Worm (Caenorhabditis elegans): ENCODE measurements around the gene swan-1.

DNA sequence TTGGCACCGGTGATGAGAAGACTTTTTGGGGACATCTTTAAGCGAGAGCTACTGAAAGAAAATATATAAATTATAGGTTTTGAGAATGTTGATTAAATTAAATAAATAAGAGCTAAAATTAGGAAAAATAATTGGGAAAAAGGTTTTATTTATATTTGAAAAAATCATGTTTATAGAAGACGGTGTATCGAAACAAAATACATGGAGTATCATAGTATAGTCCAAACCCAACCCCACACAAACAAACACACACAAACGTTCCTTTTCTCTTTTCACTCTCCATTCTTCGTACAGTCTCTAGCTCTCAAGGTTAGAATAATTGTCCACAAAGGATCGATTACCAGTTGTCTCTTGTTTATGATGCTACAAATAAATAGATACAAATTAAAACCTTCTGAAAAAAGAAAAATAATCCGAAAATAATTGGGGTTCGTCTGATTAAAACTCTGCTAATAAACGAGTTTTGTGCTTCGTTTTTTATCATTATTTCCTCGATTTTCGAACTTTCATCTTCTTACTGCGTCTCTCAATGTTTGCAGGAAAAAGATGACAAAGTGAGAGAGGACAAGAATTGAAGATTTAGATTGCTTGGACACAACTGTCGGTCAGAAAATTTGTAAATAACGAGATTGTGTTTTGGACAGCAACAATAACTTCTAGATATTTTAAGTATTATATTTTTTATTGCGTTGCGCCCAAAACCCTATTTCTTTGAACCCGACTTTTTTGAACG lies 50.5 kb downstream of the swan-1 start, which contains the start of gene F20G2.2:
- TF ChIP-seq flt-1 (GFP tag; IDR thresholded peaks at IDR 0.05): no peak
- TF ChIP-seq klf-2 (GFP tag; conservative IDR thresholded peaks at IDR 0.05): no peak
- no peak for TF ChIP-seq ztf-29 (GFP tag; IDR thresholded peaks at IDR 0.05)
- no peak for TF ChIP-seq med-1 (GFP tag; optimal IDR thresholded peaks at IDR 0.05; ENCODE audit: insufficient read depth)
